Worm (Caenorhabditis elegans) whole organism, young adult: ENCODE data around the gene ced-4.

Source experiments
- F49E8.2 ChIP-seq: sonication (generic microtip); optimal IDR thresholded peaks from 3 replicates; lab custom pipeline; 2017; ENCODE audit warnings: missing genetic modification characterization, mild to moderate bottlenecking, missing compliant biosample characterization, antibody characterized with exemption, moderate library complexity; ENCODE audit not compliant: insufficient read depth
- attf-3 ChIP-seq: fragments of 200-800 bp; sonication (Bioruptor generic); conservative IDR thresholded peaks from 2 replicates; pipeline ENCODE4 v1.3.6; 2022; ENCODE audit warnings: missing genetic modification reagents, missing genetic modification characterization, missing compliant biosample characterization
- sdz-38 ChIP-seq: sonication (generic microtip); optimal IDR thresholded peaks from 2 replicates; lab custom pipeline; 2016; ENCODE audit warnings: missing genotype, missing genetic modification characterization, missing compliant biosample characterization
- xnd-1 ChIP-seq: sonication (generic microtip); optimal IDR thresholded peaks from 2 replicates; lab custom pipeline; 2016; ENCODE audit warnings: missing genotype, missing genetic modification reagents, missing genetic modification characterization, missing compliant biosample characterization

Gene ced-4

ce11 chrIII:4903784-4904183, 51.7 kb downstream of the ced-4 start, which contains the start of gene kbp-2 (continued):
- no peak for TF ChIP-seq F49E8.2 (tag; lab: Kevin White, UChicago)
- TF ChIP-seq xnd-1 (tag; lab: Kevin White, UChicago): no peak
- no peak for TF ChIP-seq sdz-38 (tag; lab: Kevin White, UChicago)
- no peak for TF ChIP-seq attf-3 (GFP tag; lab: Robert Waterston, UW)
- TF ChIP-seq, all 124 proteins: peak for 0
